Fruit fly (Drosophila melanogaster): ENCODE measurements around the gene Megf8.

DNA sequence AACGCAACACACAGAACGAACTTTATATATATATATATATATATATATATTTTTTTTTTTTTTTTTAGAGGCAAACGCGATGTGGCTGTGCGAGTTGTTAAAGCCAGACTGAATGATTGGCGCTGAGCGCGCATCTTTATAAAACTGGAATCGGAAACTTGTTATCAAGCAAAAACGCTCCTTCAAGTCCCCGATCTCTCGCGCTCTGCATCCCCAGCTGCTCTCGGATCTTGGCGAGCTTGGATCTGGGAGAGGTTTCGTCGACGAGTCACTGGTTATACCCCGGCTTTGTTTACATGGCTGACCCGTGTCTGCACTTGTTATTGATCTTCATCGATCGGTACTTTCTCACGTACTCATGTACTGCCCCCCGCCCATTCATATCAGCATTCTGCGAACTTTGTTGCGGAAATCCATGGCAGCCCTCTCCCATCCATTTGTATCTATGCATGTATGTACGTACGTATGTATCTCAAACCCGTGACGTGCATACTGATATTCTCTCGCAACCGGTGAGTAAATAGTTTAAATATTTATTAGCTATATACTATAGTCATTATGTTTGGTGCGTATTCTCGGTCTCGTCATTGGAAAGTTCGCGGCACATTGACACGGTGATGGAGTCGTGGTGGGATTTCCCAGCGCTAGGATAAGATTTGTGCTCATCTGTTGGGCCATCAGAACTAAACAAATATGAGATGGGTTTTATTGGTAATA, 36.0 kb upstream of the Megf8 start, which contains the start of gene Spn28Dc:
- TF ChIP-seq Snoo (tag; optimal IDR thresholded peaks at IDR 0.05) (peak; percentile 29), CG8159 (tag; optimal IDR thresholded peaks at IDR 0.05) (no peak), CG12605 (GFP tag; IDR thresholded peaks at IDR 0.05) (no peak), CG9948 (tag; optimal IDR thresholded peaks at IDR 0.05) (no peak), CG15710 (tag; optimal IDR thresholded peaks at IDR 0.05) (no peak), D1 (tag; optimal IDR thresholded peaks at IDR 0.05) (no peak), Pif1B (GFP tag; optimal IDR thresholded peaks at IDR 0.05) (peak; percentile 44), CG32121 (GFP tag; IDR thresholded peaks at IDR 0.05) (no peak)
